Worm (Caenorhabditis elegans): Measurements from ENCODE around the gene Y49F6B.6.
"Not testable (repeated sequence)": the region's sequence is repeated elsewhere in the genome, so short reads cannot be mapped to it uniquely, and the experiment has no call there.

Y49F6B.6 gene

ce11 chrII:3447906-3448305, 25.0 kb upstream of the Y49F6B.6 start, which contains the start of gene C16C8.21:
Gene C16C8.21 (plus strand): TSS chrII:3448206.
- TF ChIP-seq nhr-42 (GFP tag; IDR thresholded peaks at IDR 0.05) (no peak), spr-3 (GFP tag; optimal IDR thresholded peaks at IDR 0.05) (no peak), egl-43 (GFP tag; IDR thresholded peaks at IDR 0.05) (no peak), ceh-20 (GFP tag; IDR thresholded peaks at IDR 0.05) (no peak), madf-9 (GFP tag; conservative IDR thresholded peaks at IDR 0.05) (no peak), zag-1 (tag; optimal IDR thresholded peaks at IDR 0.05) (no peak), nhr-237 (tag; optimal IDR thresholded peaks at IDR 0.05) (no peak), unc-62 (GFP tag; optimal IDR thresholded peaks at IDR 0.05 in 1 of 2) (no peak), unc-62 (tag; optimal IDR thresholded peaks at IDR 0.05) (no peak), Y48G9A.11 (GFP tag; IDR thresholded peaks at IDR 0.05) (no peak), nhr-48 (tag; optimal IDR thresholded peaks at IDR 0.05) (no peak), ceh-28 (tag; optimal IDR thresholded peaks at IDR 0.05) (no peak), unc-39 (tag; optimal IDR thresholded peaks at IDR 0.05) (no peak), attf-4 (tag; optimal IDR thresholded peaks at IDR 0.05) (no peak), T20F7.1 (GFP tag; optimal IDR thresholded peaks at IDR 0.05) (no peak), lin-38 (GFP tag; IDR thresholded peaks at IDR 0.05) (no peak), tag-97 (GFP tag; IDR thresholded peaks at IDR 0.05) (no peak), zfp-3 (GFP tag; conservative IDR thresholded peaks at IDR 0.05) (no peak), lin-13 (GFP tag; optimal IDR thresholded peaks at IDR 0.05) (no peak), mxl-3 (GFP tag; optimal IDR thresholded peaks at IDR 0.05) (no peak), lin-39 (tag; optimal IDR thresholded peaks at IDR 0.05) (no peak)

ce11 chrII:3448776-3449280, 24.1 kb upstream of the Y49F6B.6 start, which contains the start of gene C16C8.25:
Gene C16C8.25 (plus strand): TSS chrII:3449230.
- TF ChIP-seq daf-12 (tag; optimal IDR thresholded peaks at IDR 0.05) (no peak), nhr-41 (GFP tag; IDR thresholded peaks at IDR 0.05) (no peak), nhr-111 (GFP tag; optimal IDR thresholded peaks at IDR 0.05) (no peak), lir-3 (tag; optimal IDR thresholded peaks at IDR 0.05) (no peak), nhr-237 (tag; optimal IDR thresholded peaks at IDR 0.05) (no peak), php-3 (GFP tag; IDR thresholded peaks at IDR 0.05) (no peak), cey-2 (tag; optimal IDR thresholded peaks at IDR 0.05; ENCODE audit: borderline replicate concordance, insufficient read depth) (no peak), lim-7 (GFP tag; IDR thresholded peaks at IDR 0.05) (no peak), ZK337.2 (GFP tag; IDR thresholded peaks at IDR 0.05) (no peak), mxl-3 (GFP tag; optimal IDR thresholded peaks at IDR 0.05) (no peak), madf-9 (GFP tag; conservative IDR thresholded peaks at IDR 0.05) (no peak), dmd-8 (GFP tag; IDR thresholded peaks at IDR 0.05) (no peak), aly-2 (tag; optimal IDR thresholded peaks at IDR 0.05) (no peak), spr-3 (GFP tag; optimal IDR thresholded peaks at IDR 0.05) (no peak), zfp-3 (GFP tag; conservative IDR thresholded peaks at IDR 0.05) (no peak), Y5F2A.4 (GFP tag; optimal IDR thresholded peaks at IDR 0.05) (no peak), tag-97 (GFP tag; IDR thresholded peaks at IDR 0.05) (no peak), hif-1 (tag; optimal IDR thresholded peaks at IDR 0.05) (no peak), nhr-11 (tag; optimal IDR thresholded peaks at IDR 0.05) (no peak)

- not testable (repeated sequence) for TF ChIP-seq dmd-9 (GFP tag; IDR thresholded peaks at IDR 0.05); lin-15B (tag; optimal IDR thresholded peaks at IDR 0.05); mdl-1 (tag; optimal IDR thresholded peaks at IDR 0.05)
These were observed 23.4 kb upstream of the Y49F6B.6 start, which contains the start of gene C16C8.14 for ce11 chrII:3449514-3449913. Gene C16C8.14 (plus strand): TSS chrII:3449814.

ce11 chrII:3452421-3452820, 20.5 kb upstream of the Y49F6B.6 start, which contains the start of gene C16C8.12:
Gene C16C8.12 (plus strand): TSS chrII:3452721.
- TF ChIP-seq egl-43 (GFP tag; IDR thresholded peaks at IDR 0.05) (no peak), spr-1 (tag; optimal IDR thresholded peaks at IDR 0.05) (no peak), nhr-76 (tag; optimal IDR thresholded peaks at IDR 0.05) (no peak)
